Worm (Caenorhabditis elegans) whole organism, L3 larva: Measurements from ENCODE around the gene Y49E10.21.

ENCODE experiments used
- R02D3.7 ChIP-seq: fragments of 150-350 bp; optimal IDR thresholded peaks from 2 replicates; lab custom pipeline; 2014; ENCODE audit warnings: missing biosample characterization, missing genetic modification characterization
- ZK546.5 ChIP-seq: sonication (generic microtip); optimal IDR thresholded peaks from 2 replicates; lab custom pipeline; 2017; ENCODE audit warnings: missing biosample characterization, missing genetic modification characterization
- aly-2 ChIP-seq: fragments of 150-350 bp; optimal IDR thresholded peaks from 2 replicates; lab custom pipeline; 2014; ENCODE audit warnings: missing biosample characterization, missing genetic modification characterization
- ama-1 ChIP-seq: fragments of 150-350 bp; optimal IDR thresholded peaks from 2 replicates; lab custom pipeline; 2018
- ceh-28 ChIP-seq: fragments of 150-350 bp; optimal IDR thresholded peaks from 2 replicates; lab custom pipeline; 2014; ENCODE audit warnings: missing biosample characterization, missing genetic modification reagents, missing genetic modification characterization
- ceh-82 ChIP-seq: fragments of 150-350 bp; optimal IDR thresholded peaks from 2 replicates; lab custom pipeline; 2014; ENCODE audit warnings: missing biosample characterization, missing genetic modification characterization
- ceh-9 ChIP-seq: sonication (generic microtip); optimal IDR thresholded peaks from 2 replicates; lab custom pipeline; 2018; ENCODE audit warnings: missing biosample characterization, missing genetic modification characterization
- egl-5 ChIP-seq: fragments of 150-350 bp; optimal IDR thresholded peaks from 2 replicates; lab custom pipeline; 2017; ENCODE audit warnings: missing biosample characterization, missing genetic modification reagents, missing genetic modification characterization, inconsistent platforms
- elt-1 ChIP-seq: fragments of 150-350 bp; optimal IDR thresholded peaks from 2 replicates; lab custom pipeline; 2014; ENCODE audit warnings: missing biosample characterization, missing genetic modification characterization
- elt-3 ChIP-seq, 3 experiments: fragments of 150-350 bp in 1 of 3; sonication (generic microtip) in 2 of 3; optimal IDR thresholded peaks; 2 replicates in 2 of 3; 4 replicates in 1 of 3; lab custom pipeline; 2014 to 2017; ENCODE audit warnings: missing biosample characterization in 3 of 3, missing genetic modification characterization in 3 of 3
- eor-1 ChIP-seq, 2 experiments: fragments of 150-350 bp; optimal IDR thresholded peaks; 2 replicates each; lab custom pipeline; 2014 to 2018; ENCODE audit warnings: missing biosample characterization in 2 of 2, missing genetic modification characterization in 2 of 2
- fkh-10 ChIP-seq: sonication (generic microtip); optimal IDR thresholded peaks from 2 replicates; lab custom pipeline; 2017; ENCODE audit warnings: missing biosample characterization, missing genetic modification reagents, missing genetic modification characterization
- fkh-2 ChIP-seq: fragments of 150-350 bp; optimal IDR thresholded peaks from 2 replicates; lab custom pipeline; 2014; ENCODE audit warnings: missing biosample characterization, missing genetic modification reagents, missing genetic modification characterization
- hmg-11 ChIP-seq: sonication (generic microtip); optimal IDR thresholded peaks from 2 replicates; lab custom pipeline; 2016; ENCODE audit warnings: missing genetic modification characterization, missing compliant biosample characterization
- jun-1 ChIP-seq: fragments of 150-350 bp; optimal IDR thresholded peaks from 2 replicates; lab custom pipeline; 2014; ENCODE audit warnings: missing biosample characterization, missing genetic modification reagents, missing genetic modification characterization
- lin-15B ChIP-seq: fragments of 150-350 bp; optimal IDR thresholded peaks from 2 replicates; lab custom pipeline; 2014; ENCODE audit warnings: missing biosample characterization, missing genetic modification characterization
- lin-39 ChIP-seq: fragments of 150-350 bp; optimal IDR thresholded peaks from 2 replicates; lab custom pipeline; 2018; ENCODE audit warnings: missing biosample characterization, missing genetic modification reagents, missing genetic modification characterization
- lsy-12 ChIP-seq: sonication (generic microtip); optimal IDR thresholded peaks from 2 replicates; lab custom pipeline; 2016; ENCODE audit warnings: mild to moderate bottlenecking, missing genetic modification characterization, missing compliant biosample characterization
- mdl-1 ChIP-seq: fragments of 150-350 bp; optimal IDR thresholded peaks from 2 replicates; lab custom pipeline; 2014; ENCODE audit warnings: missing biosample characterization, missing genetic modification characterization
- mml-1 ChIP-seq: fragments of 150-350 bp; sonication (generic microtip); optimal IDR thresholded peaks from 3 replicates; lab custom pipeline; 2014; ENCODE audit warnings: missing biosample characterization, missing genetic modification characterization
- nfya-1 ChIP-seq: sonication (generic microtip); optimal IDR thresholded peaks from 2 replicates; lab custom pipeline; 2017; ENCODE audit warnings: missing genetic modification characterization, mild to moderate bottlenecking, missing compliant biosample characterization, antibody characterized with exemption, moderate library complexity; ENCODE audit not compliant: insufficient read depth
- nhr-11 ChIP-seq: fragments of 150-350 bp; optimal IDR thresholded peaks from 2 replicates; lab custom pipeline; 2014; ENCODE audit warnings: missing biosample characterization, missing genetic modification characterization
- nhr-12 ChIP-seq: fragments of 150-350 bp; optimal IDR thresholded peaks from 2 replicates; lab custom pipeline; 2014; ENCODE audit warnings: missing biosample characterization, missing genetic modification characterization
- nhr-23 ChIP-seq: fragments of 150-350 bp; optimal IDR thresholded peaks from 2 replicates; lab custom pipeline; 2014; ENCODE audit warnings: missing biosample characterization, missing genetic modification reagents, missing genetic modification characterization
- nhr-237 ChIP-seq: fragments of 150-350 bp; optimal IDR thresholded peaks from 2 replicates; lab custom pipeline; 2014; ENCODE audit warnings: missing biosample characterization, missing genetic modification characterization
- nhr-25 ChIP-seq: sonication (generic microtip); optimal IDR thresholded peaks from 2 replicates; lab custom pipeline; 2017; ENCODE audit warnings: missing biosample characterization, missing genetic modification characterization
- nhr-28 ChIP-seq: fragments of 150-350 bp; optimal IDR thresholded peaks from 2 replicates; lab custom pipeline; 2014; ENCODE audit warnings: missing biosample characterization, missing genetic modification characterization
- nhr-43 ChIP-seq: sonication (generic microtip); optimal IDR thresholded peaks from 2 replicates; lab custom pipeline; 2016; ENCODE audit warnings: mild to moderate bottlenecking, missing genetic modification characterization, missing compliant biosample characterization; ENCODE audit not compliant: poor library complexity, severe bottlenecking
- nhr-67 ChIP-seq: fragments of 150-350 bp; optimal IDR thresholded peaks from 2 replicates; lab custom pipeline; 2014; ENCODE audit warnings: missing biosample characterization, missing genetic modification characterization
- nhr-77 ChIP-seq: fragments of 150-350 bp; optimal IDR thresholded peaks from 2 replicates; lab custom pipeline; 2014; ENCODE audit warnings: missing biosample characterization, missing genetic modification characterization
- pha-4 ChIP-seq: fragments of 150-350 bp; optimal IDR thresholded peaks from 2 replicates; lab custom pipeline; 2014; ENCODE audit warnings: missing biosample characterization, missing genetic modification reagents, missing genetic modification characterization
- pqm-1 ChIP-seq: fragments of 150-350 bp; optimal IDR thresholded peaks from 2 replicates; lab custom pipeline; 2017; ENCODE audit warnings: missing biosample characterization, missing genetic modification characterization, inconsistent platforms
- sea-2 ChIP-seq: fragments of 150-350 bp; sonication (generic microtip); optimal IDR thresholded peaks from 4 replicates; lab custom pipeline; 2014; ENCODE audit warnings: missing biosample characterization, missing genetic modification reagents, missing genetic modification characterization
- skn-1 ChIP-seq: fragments of 150-350 bp; optimal IDR thresholded peaks from 2 replicates; lab custom pipeline; 2014; ENCODE audit warnings: missing biosample characterization, missing genetic modification characterization
- snpc-4 ChIP-seq: fragments of 150-350 bp; optimal IDR thresholded peaks from 2 replicates; lab custom pipeline; 2014; ENCODE audit warnings: missing biosample characterization, missing genetic modification characterization
- tbx-2 ChIP-seq: sonication (generic microtip); optimal IDR thresholded peaks from 2 replicates; lab custom pipeline; 2016; ENCODE audit warnings: mild to moderate bottlenecking, missing genetic modification characterization, missing compliant biosample characterization
- unc-62 ChIP-seq: fragments of 150-350 bp; sonication (generic microtip); optimal IDR thresholded peaks from 4 replicates; lab custom pipeline; 2014; ENCODE audit warnings: missing biosample characterization, missing genetic modification reagents, missing genetic modification characterization
- zag-1 ChIP-seq: fragments of 150-350 bp; optimal IDR thresholded peaks from 2 replicates; lab custom pipeline; 2014; ENCODE audit warnings: missing biosample characterization, missing genetic modification characterization
- ztf-4 ChIP-seq: fragments of 150-350 bp; optimal IDR thresholded peaks from 2 replicates; lab custom pipeline; 2014; ENCODE audit warnings: missing biosample characterization, missing genetic modification characterization

Y49E10.21 gene

DNA sequence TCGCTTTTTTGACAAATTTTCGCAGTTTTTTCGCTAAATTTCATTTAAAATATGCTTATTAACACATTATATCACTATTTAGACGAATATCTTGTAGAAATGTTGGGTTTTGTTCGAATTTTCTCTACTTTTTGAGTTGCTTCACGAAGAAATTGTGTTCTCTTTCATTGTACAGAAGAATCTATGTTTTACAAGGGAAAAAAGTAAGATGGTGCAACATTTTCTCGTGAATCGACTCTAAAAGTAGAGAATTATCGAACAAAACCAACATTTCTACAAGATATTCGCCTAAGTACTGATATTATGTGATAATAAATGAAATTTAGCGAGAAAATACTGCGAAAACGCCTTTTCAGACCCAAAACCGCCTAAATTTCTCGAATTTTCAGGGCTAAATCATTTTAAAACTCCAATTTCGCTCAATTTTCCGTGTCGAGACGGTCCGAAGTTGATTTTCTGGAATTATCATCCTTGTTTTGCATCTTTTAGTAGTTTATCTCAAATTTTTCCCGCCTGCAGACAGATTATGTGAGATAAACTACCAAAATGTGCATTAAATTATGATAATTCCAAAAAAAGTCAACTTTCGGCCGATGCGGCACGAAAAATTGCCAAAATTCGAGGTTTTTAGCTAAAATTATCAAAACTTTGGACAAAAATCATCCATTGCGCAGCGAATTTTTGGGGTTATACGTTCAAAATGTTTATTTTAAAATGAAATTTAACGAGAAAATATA is 29.7 kb upstream of the Y49E10.21 start:
- no peak for TF ChIP-seq nhr-12 (tag; lab: Kevin White, UChicago)
- TF ChIP-seq lin-15B (tag; lab: Kevin White, UChicago), result no peak
- TF ChIP-seq ceh-82, result no peak
- TF ChIP-seq ama-1 (lab: Kevin White, UChicago), result no peak
- TF ChIP-seq elt-1 (tag; lab: Kevin White, UChicago), result peak; percentile 79
- TF ChIP-seq snpc-4, result no peak
- TF ChIP-seq nhr-77 (tag; lab: Kevin White, UChicago), result no peak

DNA sequence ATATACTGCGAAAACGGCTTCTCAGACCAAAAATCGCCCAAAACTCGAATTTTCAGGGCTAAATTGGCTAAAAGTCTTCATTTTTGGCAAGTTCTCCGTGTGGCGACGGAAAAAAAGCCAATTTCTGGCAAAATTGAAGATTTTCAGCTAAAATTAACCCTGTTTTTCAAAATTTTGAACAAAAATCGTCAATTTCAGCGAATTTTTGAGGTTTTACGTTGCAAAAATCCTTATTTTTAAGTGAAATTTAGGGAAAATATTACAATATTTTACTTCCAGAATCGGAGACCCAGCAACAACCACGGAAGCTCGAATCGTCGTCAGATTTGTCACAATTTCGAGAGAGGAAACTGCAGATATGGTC is 29.2 kb upstream of the Y49E10.21 start:
- TF ChIP-seq unc-62 (GFP tag; lab: Kevin White, UChicago) (no peak), nhr-67 (tag; lab: Kevin White, UChicago) (no peak), fkh-2 (tag; lab: Kevin White, UChicago) (no peak), fkh-10 (GFP tag; lab: Kevin White, UChicago) (no peak), eor-1 (tag; optimal IDR thresholded peaks at IDR 0.05; lab: Kevin White, UChicago) (no peak), mdl-1 (no peak), nhr-77 (tag; lab: Kevin White, UChicago) (no peak), R02D3.7 (no peak), zag-1 (tag; lab: Kevin White, UChicago) (no peak), mml-1 (no peak), aly-2 (tag; lab: Kevin White, UChicago) (no peak), tbx-2 (tag; lab: Kevin White, UChicago) (no peak), sea-2 (GFP tag; lab: Kevin White, UChicago) (no peak), nhr-43 (tag; lab: Kevin White, UChicago) (no peak), pqm-1 (tag; lab: Kevin White, UChicago) (no peak), ztf-4 (tag; lab: Kevin White, UChicago) (no peak), nhr-28 (no peak)

DNA sequence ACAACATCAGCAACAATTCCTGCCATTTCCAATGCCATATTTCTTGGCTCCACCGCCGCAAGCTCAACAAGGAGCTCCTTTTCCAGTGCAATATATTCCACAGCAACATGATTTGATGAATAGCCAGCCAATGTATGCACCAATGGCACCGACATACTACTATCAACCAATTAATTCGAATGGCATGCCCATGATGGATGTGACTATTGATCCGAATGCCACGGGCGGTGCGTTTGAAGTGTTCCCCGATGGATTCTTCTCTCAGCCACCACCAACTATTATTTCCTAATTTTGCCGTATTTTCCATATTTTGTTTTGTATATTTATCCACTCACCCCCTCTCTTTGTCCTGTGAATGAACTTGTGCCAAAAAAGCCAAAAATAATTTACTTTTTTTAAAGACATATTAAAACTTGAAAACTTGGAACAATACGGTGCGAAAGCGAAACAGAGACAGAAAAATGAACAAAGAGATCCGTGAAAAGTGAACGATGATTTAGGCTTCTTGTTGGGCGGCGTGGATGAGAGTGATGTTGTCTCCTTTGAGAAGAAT is 28.5 kb upstream of the Y49E10.21 start:
- TF ChIP-seq nhr-25 (tag; lab: Kevin White, UChicago) (no peak), hmg-11 (tag; lab: Kevin White, UChicago) (no peak), lsy-12 (tag; lab: Kevin White, UChicago) (no peak), ZK546.5 (tag; lab: Kevin White, UChicago) (no peak), sea-2 (GFP tag; lab: Kevin White, UChicago) (no peak), nhr-23 (no peak), nhr-67 (tag; lab: Kevin White, UChicago) (no peak), zag-1 (tag; lab: Kevin White, UChicago) (no peak), jun-1 (tag; lab: Kevin White, UChicago) (no peak), nfya-1 (tag; lab: Kevin White, UChicago) (no peak), ceh-9 (no peak), nhr-11 (tag; lab: Kevin White, UChicago) (no peak), ceh-28 (tag; lab: Kevin White, UChicago) (no peak), elt-1 (tag; lab: Kevin White, UChicago) (no peak), elt-3 (tag; optimal IDR thresholded peaks at IDR 0.05; lab: Kevin White, UChicago) (no peak)
- TF ChIP-seq, all 47 proteins: peak for 0

DNA sequence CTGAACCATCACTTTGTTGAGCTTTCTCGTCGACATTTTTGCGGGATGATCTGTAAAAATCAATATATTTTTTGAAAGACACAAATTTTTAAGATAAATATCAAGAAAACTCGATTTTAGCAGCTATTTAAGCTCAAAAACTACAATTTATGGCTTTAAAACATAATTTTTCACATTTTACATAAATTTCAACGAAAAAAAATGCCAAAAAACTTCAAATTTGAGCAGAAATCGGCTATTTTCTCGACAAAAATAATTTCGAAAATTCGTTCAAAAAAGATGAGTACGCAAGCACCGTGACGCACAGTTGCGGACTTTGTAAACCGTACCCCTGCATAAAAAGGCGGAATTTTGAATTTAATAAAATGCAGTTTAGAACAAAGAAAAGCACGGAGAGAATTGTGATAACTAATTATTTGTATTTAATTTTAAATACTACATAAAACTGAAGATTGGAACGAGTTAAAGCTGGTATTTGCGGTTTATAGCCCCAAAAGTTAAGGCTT is 27.8 kb upstream of the Y49E10.21 start, which contains the start of gene snr-6:
Gene snr-6 (minus strand): TSS at position 51 of the 506 bp plus-strand sequence.
- TF ChIP-seq skn-1 (tag; lab: Kevin White, UChicago), result peak; percentile 63
- TF ChIP-seq nhr-23, result peak; percentile 69
- TF ChIP-seq jun-1 (tag; lab: Kevin White, UChicago), result no peak
- TF ChIP-seq nhr-11 (tag; lab: Kevin White, UChicago), result no peak
- peak; percentile 29 for TF ChIP-seq nhr-25 (tag; lab: Kevin White, UChicago)
- TF ChIP-seq nhr-77 (tag; lab: Kevin White, UChicago), result no peak
- peak; percentile 48 for TF ChIP-seq ceh-28 (tag; lab: Kevin White, UChicago)
- no peak for TF ChIP-seq tbx-2 (tag; lab: Kevin White, UChicago)
- no peak for TF ChIP-seq nhr-237 (tag; lab: Kevin White, UChicago)
- TF ChIP-seq lin-15B (tag; lab: Kevin White, UChicago), result peak; percentile 86
- TF ChIP-seq snpc-4, result peak; percentile 30
- TF ChIP-seq nfya-1 (tag; lab: Kevin White, UChicago), result peak; percentile 96
- TF ChIP-seq hmg-11 (tag; lab: Kevin White, UChicago), result peak; percentile 40
- TF ChIP-seq fkh-10 (GFP tag; lab: Kevin White, UChicago), result no peak
- peak; percentile 47 for TF ChIP-seq lin-39 (tag; lab: Kevin White, UChicago)
- peak; percentile 35 for TF ChIP-seq R02D3.7
- TF ChIP-seq egl-5 (tag; lab: Kevin White, UChicago), result peak; percentile 32
- TF ChIP-seq pha-4 (tag; lab: Kevin White, UChicago), result peak; percentile 83
- TF ChIP-seq, all 47 proteins: peak for 12
